Worm (Caenorhabditis elegans): Measurements from ENCODE around the gene D1086.2.

- TF ChIP-seq lin-15B (tag; optimal IDR thresholded peaks at IDR 0.05) (no peak), lim-7 (GFP tag; IDR thresholded peaks at IDR 0.05) (no peak), ZK337.2 (GFP tag; IDR thresholded peaks at IDR 0.05) (no peak), pqm-1 (tag; optimal IDR thresholded peaks at IDR 0.05) (no peak), lsy-2 (tag; optimal IDR thresholded peaks at IDR 0.05) (no peak), nhr-28 (tag; optimal IDR thresholded peaks at IDR 0.05) (no peak), dve-1 (tag; optimal IDR thresholded peaks at IDR 0.05; ENCODE audit: insufficient read depth) (no peak), ceh-32 (tag; optimal IDR thresholded peaks at IDR 0.05; ENCODE audit: poor library complexity) (no peak), fos-1 (tag; optimal IDR thresholded peaks at IDR 0.05) (no peak)
Measured at ce11 chrV:14141846-14142245, 43.4 kb upstream of the D1086.2 start.

All from whole organism, L4 larva.